Fruit fly (Drosophila melanogaster): ENCODE data around the gene CG6380.
A peak's percentile ranks its signal among the peaks of the same experiment; 100 is the strongest.

Gene CG6380

dm6 chr2L:17260577-17260976 lies 31.4 kb downstream of the CG6380 start, which contains the start of gene beat-IIIc (continued):
- TF ChIP-seq CG2875 (GFP tag; optimal IDR thresholded peaks at IDR 0.05), result no peak
- TF ChIP-seq CG17186 (GFP tag; optimal IDR thresholded peaks at IDR 0.05), result no peak
- TF ChIP-seq fru (optimal IDR thresholded peaks at IDR 0.05), result no peak
- TF ChIP-seq lilli (GFP tag; optimal IDR thresholded peaks at IDR 0.05), result no peak
- TF ChIP-seq CG31388 (GFP tag; optimal IDR thresholded peaks at IDR 0.05), result no peak
- TF ChIP-seq bsh (GFP tag; optimal IDR thresholded peaks at IDR 0.05), result peak in 1 of 2 experiments; percentile 26
- TF ChIP-seq CG14860 (GFP tag; IDR thresholded peaks at IDR 0.05; ENCODE audit: partially characterized antibody), result no peak
- no peak for TF ChIP-seq jigr1 (GFP tag; IDR thresholded peaks at IDR 0.05)
- TF ChIP-seq CG7786 (GFP tag; optimal IDR thresholded peaks at IDR 0.05), result no peak
- TF ChIP-seq CG17328 (GFP tag; IDR thresholded peaks at IDR 0.05), result no peak
- TF ChIP-seq Gug (GFP tag; IDR thresholded peaks at IDR 0.05), result no peak
- peak; percentile 50 for TF ChIP-seq PHDP (tag; optimal IDR thresholded peaks at IDR 0.05)
- peak in 1 of 2 experiments; percentile 4 for TF ChIP-seq Hr51 (GFP tag; optimal IDR thresholded peaks at IDR 0.05)
- TF ChIP-seq CG15601 (tag; optimal IDR thresholded peaks at IDR 0.05), result no peak
- peak; percentile 90 for TF ChIP-seq jing (GFP tag; optimal IDR thresholded peaks at IDR 0.05)
- TF ChIP-seq stwl (tag; optimal IDR thresholded peaks at IDR 0.05), result peak; percentile 91
- TF ChIP-seq gfzf (GFP tag; optimal IDR thresholded peaks at IDR 0.05), result no peak
- no peak for TF ChIP-seq BtbVII (GFP tag; optimal IDR thresholded peaks at IDR 0.05)
- peak; percentile 4; the same call in 1 of the 2 replicates for TF ChIP-seq Rx (GFP tag; IDR thresholded peaks at IDR 0.05)
- TF ChIP-seq Ets65A (GFP tag), result no peak
- peak; percentile 82; the same call in 2 of the 3 replicates for TF ChIP-seq ci (GFP tag; IDR thresholded peaks at IDR 0.05)
- TF ChIP-seq Hey (tag; optimal IDR thresholded peaks at IDR 0.05), result no peak
- TF ChIP-seq ash1 (GFP tag; optimal IDR thresholded peaks at IDR 0.05), result no peak
- TF ChIP-seq Poxn (GFP tag; IDR thresholded peaks at IDR 0.05), result no peak
- TF ChIP-seq HLHmδ (GFP tag; optimal IDR thresholded peaks at IDR 0.05), result peak; percentile 42
- no peak for TF ChIP-seq emc (GFP tag; optimal IDR thresholded peaks at IDR 0.05)
- no peak for TF ChIP-seq CG12299 (tag; optimal IDR thresholded peaks at IDR 0.05)
- no peak for TF ChIP-seq D19B (GFP tag; optimal IDR thresholded peaks at IDR 0.05)
- peak; percentile 38; the same call in 1 of the 3 replicates for TF ChIP-seq gce (GFP tag; IDR thresholded peaks at IDR 0.05)
- peak; percentile 38 for TF ChIP-seq CG33557 (GFP tag; optimal IDR thresholded peaks at IDR 0.05)
- no peak for TF ChIP-seq CG11085 (GFP tag; IDR thresholded peaks at IDR 0.05)
- no peak for TF ChIP-seq Fer1 (GFP tag; optimal IDR thresholded peaks at IDR 0.05)
- no peak for TF ChIP-seq croc (GFP tag; conservative IDR thresholded peaks at IDR 0.05)
- no peak; the same call in 1 of the 2 replicates for TF ChIP-seq GATAe (GFP tag; conservative IDR thresholded peaks at IDR 0.05)
- 0 out of 2 replicates have a peak, but pooled peaks have one; percentile 46 for TF ChIP-seq sna (GFP tag; IDR thresholded peaks at IDR 0.05; ENCODE audit: partially characterized antibody)
- no peak for TF ChIP-seq sisA (GFP tag; IDR thresholded peaks at IDR 0.05)
- TF ChIP-seq lola (GFP tag; optimal IDR thresholded peaks at IDR 0.05), result no peak
- peak; percentile 55 for TF ChIP-seq Tbp (GFP tag; optimal IDR thresholded peaks at IDR 0.05)
- TF ChIP-seq Jarid2 (GFP tag; optimal IDR thresholded peaks at IDR 0.05), result peak; percentile 94
- TF ChIP-seq CG9876 (GFP tag; optimal IDR thresholded peaks at IDR 0.05), result no peak
- no peak for TF ChIP-seq Oli (tag; optimal IDR thresholded peaks at IDR 0.05)
- peak; percentile 23; the same call in 1 of the 2 replicates for TF ChIP-seq onecut (GFP tag; IDR thresholded peaks at IDR 0.05)
- TF ChIP-seq NFAT (GFP tag; IDR thresholded peaks at IDR 0.05), result no peak
- TF ChIP-seq Sox100B (GFP tag; optimal IDR thresholded peaks at IDR 0.05), result no peak
- no peak for TF ChIP-seq CG15696 (tag; optimal IDR thresholded peaks at IDR 0.05)
- TF ChIP-seq CG9215 (GFP tag; IDR thresholded peaks at IDR 0.05), result no peak
- TF ChIP-seq Neu2 (GFP tag; optimal IDR thresholded peaks at IDR 0.05; ENCODE audit: borderline replicate concordance), result no peak
- no peak for TF ChIP-seq CG13624 (GFP tag; optimal IDR thresholded peaks at IDR 0.05)
- no peak for TF ChIP-seq nau (GFP tag; optimal IDR thresholded peaks at IDR 0.05)
- TF ChIP-seq fu2 (GFP tag; optimal IDR thresholded peaks at IDR 0.05), result no peak
- no peak for TF ChIP-seq CG30403 (GFP tag; optimal IDR thresholded peaks at IDR 0.05)

Measured in whole organism, embryonic.